Worm (Caenorhabditis elegans): Measurements from ENCODE around the gene ttr-10.

- TF ChIP-seq nhr-237 (tag; optimal IDR thresholded peaks at IDR 0.05) (no peak), lsy-2 (tag; optimal IDR thresholded peaks at IDR 0.05) (no peak), unc-62 (GFP tag; optimal IDR thresholded peaks at IDR 0.05) (no peak), ztf-11 (tag; optimal IDR thresholded peaks at IDR 0.05) (no peak), cnd-1 (tag; optimal IDR thresholded peaks at IDR 0.05) (no peak), ceh-39 (tag; optimal IDR thresholded peaks at IDR 0.05) (no peak), tbx-8 (GFP tag; optimal IDR thresholded peaks at IDR 0.05) (no peak), unc-39 (tag; optimal IDR thresholded peaks at IDR 0.05) (no peak), pha-4 (tag; optimal IDR thresholded peaks at IDR 0.05) (no peak), snpc-4 (tag; optimal IDR thresholded peaks at IDR 0.05) (no peak), sptf-1 (tag; optimal IDR thresholded peaks at IDR 0.05) (no peak), lin-13 (tag; optimal IDR thresholded peaks at IDR 0.05) (no peak)
Observed at ce11 chrV:7601443-7601842, 47.7 kb upstream of the ttr-10 start, which contains the start of gene scl-26.
